Worm (Caenorhabditis elegans) whole organism, L1 larva: ENCODE results near the gene K10D11.3.
A peak's percentile ranks its signal among the peaks of the same experiment; 100 is the strongest.

Experiments
- C04F5.9 ChIP-seq: sonication (generic microtip); optimal IDR thresholded peaks from 2 replicates; lab custom pipeline; 2016; ENCODE audit warnings: missing genetic modification characterization, missing compliant biosample characterization
- C34B4.2 ChIP-seq: sonication (generic microtip); optimal IDR thresholded peaks from 2 replicates; lab custom pipeline; 2017; ENCODE audit warnings: mild to moderate bottlenecking, missing genetic modification characterization, missing compliant biosample characterization
- F16B12.6 ChIP-seq: fragments of 150-350 bp; optimal IDR thresholded peaks from 2 replicates; lab custom pipeline; 2014; ENCODE audit warnings: missing biosample characterization, missing genetic modification characterization
- blmp-1 ChIP-seq: fragments of 150-350 bp; optimal IDR thresholded peaks from 2 replicates; lab custom pipeline; 2014; ENCODE audit warnings: missing biosample characterization, missing genetic modification characterization
- ceh-8 ChIP-seq: fragments of 200-800 bp; sonication (Bioruptor generic); optimal IDR thresholded peaks from 2 replicates; lab custom pipeline; 2018; ENCODE audit warnings: mild to moderate bottlenecking, missing genetic modification characterization, moderate library complexity, missing compliant biosample characterization
- ceh-82 ChIP-seq, 3 experiments: fragments of 150-350 bp in 1 of 3; sonication (generic microtip) in 2 of 3; optimal IDR thresholded peaks; 2 replicates each; lab custom pipeline; 2014 to 2017; ENCODE audit warnings: missing biosample characterization in 3 of 3, missing genetic modification characterization in 3 of 3
- ceh-88 ChIP-seq: fragments of 200-800 bp; sonication (Bioruptor generic); IDR thresholded peaks from 2 replicates; pipeline ENCODE4 v1.3.6; 2022; ENCODE audit warnings: missing genetic modification characterization, missing compliant biosample characterization
- dpl-1 ChIP-seq, 3 experiments: fragments of 150-350 bp in 2 of 3; sonication (generic microtip) in 1 of 3; optimal IDR thresholded peaks; 2 replicates each; lab custom pipeline; 2014 to 2017; ENCODE audit warnings: missing biosample characterization in 3 of 3, missing genetic modification characterization in 3 of 3, missing genetic modification reagents in 3 of 3
- dsc-1 ChIP-seq: sonication (generic microtip); optimal IDR thresholded peaks from 2 replicates; lab custom pipeline; 2016; ENCODE audit warnings: mild to moderate bottlenecking, missing genetic modification characterization, missing compliant biosample characterization
- efl-1 ChIP-seq, 4 experiments: fragments of 150-350 bp; optimal IDR thresholded peaks in 3 of 4; peaks in 1 of 4; 1 replicate in 1 of 4; 2 replicates in 3 of 4; lab custom pipeline; 2014; ENCODE audit warnings: missing biosample characterization in 2 of 4, missing genetic modification characterization in 2 of 4, missing genetic modification reagents in 2 of 4
- egl-27 ChIP-seq, 2 experiments: fragments of 150-350 bp in 1 of 2; sonication (generic microtip); optimal IDR thresholded peaks; 3 replicates each; lab custom pipeline; 2017 to 2018; ENCODE audit warnings: missing biosample characterization in 2 of 2, missing genetic modification characterization in 2 of 2, missing genetic modification reagents in 2 of 2
- elt-2 ChIP-seq: sonication (generic microtip); optimal IDR thresholded peaks from 2 replicates; lab custom pipeline; 2016; ENCODE audit warnings: missing genetic modification characterization, mild to moderate bottlenecking, inconsistent platforms, missing compliant biosample characterization, missing genetic modification reagents
- elt-3 ChIP-seq, 6 experiments: fragments of 150-350 bp in 1 of 6; sonication (generic microtip); optimal IDR thresholded peaks; 2 replicates each; lab custom pipeline; 2017 to 2018; ENCODE audit warnings: missing biosample characterization in 6 of 6, missing genetic modification characterization in 6 of 6, inconsistent platforms in 1 of 6
- ets-5 ChIP-seq: fragments of 200-800 bp; sonication (Bioruptor generic); IDR thresholded peaks from 2 replicates; pipeline ENCODE4 v1.3.6; 2022; ENCODE audit warnings: missing genetic modification characterization, missing compliant biosample characterization
- fkh-8 ChIP-seq: sonication (generic microtip); optimal IDR thresholded peaks from 2 replicates; lab custom pipeline; 2016; ENCODE audit warnings: mild to moderate bottlenecking, missing genetic modification characterization, missing compliant biosample characterization
- irx-1 ChIP-seq: sonication (generic microtip); optimal IDR thresholded peaks from 2 replicates; lab custom pipeline; 2016; ENCODE audit warnings: missing genetic modification characterization, missing compliant biosample characterization
- isw-1 ChIP-seq: fragments of 200-800 bp; sonication (Bioruptor generic); IDR thresholded peaks from 2 replicates; pipeline ENCODE4 v1.3.6; 2022; ENCODE audit warnings: missing genetic modification characterization, missing compliant biosample characterization
- jun-1 ChIP-seq: fragments of 150-350 bp; optimal IDR thresholded peaks from 2 replicates; lab custom pipeline; 2014; ENCODE audit warnings: missing biosample characterization, missing genetic modification reagents, missing genetic modification characterization
- lin-13 ChIP-seq: fragments of 150-350 bp; optimal IDR thresholded peaks from 2 replicates; lab custom pipeline; 2014; ENCODE audit warnings: missing biosample characterization, missing genetic modification reagents, missing genetic modification characterization
- lin-15B ChIP-seq: fragments of 150-350 bp; sonication (generic microtip); optimal IDR thresholded peaks from 3 replicates; lab custom pipeline; 2014; ENCODE audit warnings: missing biosample characterization, missing genetic modification characterization
- lin-35 ChIP-seq, 2 experiments: fragments of 150-350 bp; optimal IDR thresholded peaks; 2 replicates each; lab custom pipeline; 2014; ENCODE audit warnings: missing biosample characterization in 2 of 2, missing genetic modification characterization in 2 of 2, missing genetic modification reagents in 2 of 2
- lir-3 ChIP-seq: sonication (generic microtip); optimal IDR thresholded peaks from 2 replicates; lab custom pipeline; 2016; ENCODE audit warnings: mild to moderate bottlenecking, missing genetic modification characterization, moderate library complexity, missing compliant biosample characterization; ENCODE audit not compliant: poor library complexity
- lsy-2 ChIP-seq, 2 experiments: fragments of 150-350 bp; optimal IDR thresholded peaks; 2 replicates each; lab custom pipeline; 2014; ENCODE audit warnings: missing biosample characterization in 2 of 2, missing genetic modification characterization in 2 of 2
- mdl-1 ChIP-seq, 2 experiments: fragments of 150-350 bp; optimal IDR thresholded peaks; 2 replicates each; lab custom pipeline; 2014 to 2017; ENCODE audit warnings: missing biosample characterization in 2 of 2, missing genetic modification characterization in 2 of 2, inconsistent platforms in 1 of 2
- mef-2 ChIP-seq: fragments of 150-350 bp; optimal IDR thresholded peaks from 2 replicates; lab custom pipeline; 2014; ENCODE audit warnings: missing biosample characterization, missing genetic modification characterization
- nhr-12 ChIP-seq: sonication (generic microtip); optimal IDR thresholded peaks from 2 replicates; lab custom pipeline; 2017; ENCODE audit warnings: missing biosample characterization, missing genetic modification characterization
- nhr-19 ChIP-seq: fragments of 200-800 bp; sonication (Bioruptor generic); conservative IDR thresholded peaks from 2 replicates; pipeline ENCODE4 v1.3.6; 2022; ENCODE audit warnings: missing genetic modification characterization, missing compliant biosample characterization
- nhr-47 ChIP-seq: sonication (generic microtip); optimal IDR thresholded peaks from 2 replicates; lab custom pipeline; 2016; ENCODE audit warnings: mild to moderate bottlenecking, missing genetic modification characterization, moderate library complexity, missing compliant biosample characterization
- nhr-76 ChIP-seq: sonication (generic microtip); optimal IDR thresholded peaks from 2 replicates; lab custom pipeline; 2017; ENCODE audit warnings: missing biosample characterization, missing genetic modification characterization
- nhr-84 ChIP-seq: sonication (generic microtip); optimal IDR thresholded peaks from 2 replicates; lab custom pipeline; 2017; ENCODE audit warnings: missing biosample characterization, missing genetic modification characterization
- nhr-90 ChIP-seq: sonication (generic microtip); optimal IDR thresholded peaks from 2 replicates; lab custom pipeline; 2016; ENCODE audit warnings: mild to moderate bottlenecking, missing genetic modification characterization, missing compliant biosample characterization; ENCODE audit not compliant: poor library complexity
- pqm-1 ChIP-seq: sonication (generic microtip); optimal IDR thresholded peaks from 3 replicates; lab custom pipeline; 2017; ENCODE audit warnings: missing biosample characterization, missing genetic modification characterization
- rnt-1 ChIP-seq: sonication (generic microtip); optimal IDR thresholded peaks from 2 replicates; lab custom pipeline; 2016; ENCODE audit warnings: mild to moderate bottlenecking, missing genetic modification characterization, moderate library complexity, missing compliant biosample characterization
- snu-23 ChIP-seq: sonication (generic microtip); optimal IDR thresholded peaks from 2 replicates; lab custom pipeline; 2016; ENCODE audit warnings: missing genetic modification characterization, missing compliant biosample characterization
- sox-4 ChIP-seq: sonication (generic microtip); optimal IDR thresholded peaks from 2 replicates; lab custom pipeline; 2016; ENCODE audit warnings: missing genetic modification characterization, missing compliant biosample characterization
- sptf-1 ChIP-seq: fragments of 150-350 bp; optimal IDR thresholded peaks from 2 replicates; lab custom pipeline; 2014; ENCODE audit warnings: missing biosample characterization, missing genetic modification characterization
- swsn-7 ChIP-seq: sonication (generic microtip); optimal IDR thresholded peaks from 2 replicates; lab custom pipeline; 2016; ENCODE audit warnings: missing genetic modification characterization, missing compliant biosample characterization
- tbx-2 ChIP-seq: sonication (generic microtip); optimal IDR thresholded peaks from 2 replicates; lab custom pipeline; 2016; ENCODE audit warnings: missing genetic modification characterization, missing compliant biosample characterization
- tlp-1 ChIP-seq: fragments of 150-350 bp; optimal IDR thresholded peaks from 2 replicates; lab custom pipeline; 2014; ENCODE audit warnings: missing biosample characterization, missing genetic modification characterization
- unc-130 ChIP-seq: fragments of 150-350 bp; optimal IDR thresholded peaks from 2 replicates; lab custom pipeline; 2017; ENCODE audit warnings: missing biosample characterization, missing genetic modification characterization, inconsistent platforms
- unc-30 ChIP-seq: sonication (generic microtip); optimal IDR thresholded peaks from 2 replicates; lab custom pipeline; 2017; ENCODE audit warnings: missing biosample characterization, missing genetic modification characterization
- unc-86 ChIP-seq: sonication (generic microtip); optimal IDR thresholded peaks from 2 replicates; lab custom pipeline; 2016; ENCODE audit warnings: missing genetic modification characterization, missing compliant biosample characterization
- zag-1 ChIP-seq: fragments of 150-350 bp; optimal IDR thresholded peaks from 2 replicates; lab custom pipeline; 2014; ENCODE audit warnings: missing biosample characterization, missing genetic modification characterization

Gene K10D11.3

ce11 chrIV:13029674-13030466 is 43.9 kb upstream of the K10D11.3 start (continued):
- no peak for TF ChIP-seq mdl-1 (tag; optimal IDR thresholded peaks at IDR 0.05; lab: Kevin White, UChicago)
- peak in 1 of 3 experiments; percentile 42 for TF ChIP-seq ceh-82 (tag; optimal IDR thresholded peaks at IDR 0.05; lab: Kevin White, UChicago)
- no peak for TF ChIP-seq unc-86 (tag; lab: Kevin White, UChicago)
- peak; percentile 21 for TF ChIP-seq rnt-1
- TF ChIP-seq C34B4.2 (tag; lab: Kevin White, UChicago), result no peak
- TF ChIP-seq swsn-7 (tag; lab: Kevin White, UChicago), result peak; percentile 22
- TF ChIP-seq lin-15B (tag; lab: Kevin White, UChicago), result no peak
- peak; percentile 8 for TF ChIP-seq dsc-1 (tag; lab: Kevin White, UChicago)
- peak in 1 of 6 experiments; percentile 11 for TF ChIP-seq elt-3 (tag; optimal IDR thresholded peaks at IDR 0.05; lab: Kevin White, UChicago)
- no peak; the same call in 1 of the 2 replicates for TF ChIP-seq nhr-19 (GFP tag; lab: Robert Waterston, UW)
- peak; percentile 17 to 19 for TF ChIP-seq lin-35 (GFP tag; optimal IDR thresholded peaks at IDR 0.05; lab: Kevin White, UChicago)
- no peak for TF ChIP-seq unc-130 (tag; lab: Kevin White, UChicago)
- peak; percentile 21 for TF ChIP-seq snu-23 (GFP tag; lab: Kevin White, UChicago)
- TF ChIP-seq nhr-90, result no peak
- TF ChIP-seq lsy-2 (tag; optimal IDR thresholded peaks at IDR 0.05; lab: Kevin White, UChicago), result peak in 1 of 2 experiments; percentile 11
- TF ChIP-seq nhr-12 (tag; lab: Kevin White, UChicago), result no peak
- TF ChIP-seq lin-13 (GFP tag; lab: Kevin White, UChicago), result no peak
- TF ChIP-seq dpl-1 (GFP tag; optimal IDR thresholded peaks at IDR 0.05; lab: Kevin White, UChicago), result no peak

- TF ChIP-seq ets-5 (no peak), ceh-8 (GFP tag; lab: Kevin White, UChicago) (no peak), lin-15B (tag; lab: Kevin White, UChicago) (no peak), ceh-82 (tag; optimal IDR thresholded peaks at IDR 0.05; lab: Kevin White, UChicago) (no peak), fkh-8 (tag; lab: Kevin White, UChicago) (no peak), lir-3 (no peak), ceh-88 (GFP tag; lab: Robert Waterston, UW) (no peak), nhr-76 (tag; lab: Kevin White, UChicago) (no peak), dpl-1 (GFP tag; optimal IDR thresholded peaks at IDR 0.05; lab: Kevin White, UChicago) (peak in 2 of 3 experiments; percentile 2 to 36), F16B12.6 (tag; lab: Kevin White, UChicago) (peak; percentile 47), efl-1 (optimal IDR thresholded peaks at IDR 0.05; lab: Kevin White, UChicago) (peak; percentile 29 to 44), efl-1 (GFP tag; optimal IDR thresholded peaks at IDR 0.05 in 1 of 2; lab: Kevin White, UChicago) (peak; percentile 68 to 95), irx-1 (tag; lab: Kevin White, UChicago) (no peak), nhr-84 (tag; lab: Kevin White, UChicago) (no peak), mdl-1 (tag; optimal IDR thresholded peaks at IDR 0.05; lab: Kevin White, UChicago) (no peak), C04F5.9 (tag; lab: Kevin White, UChicago) (no peak), isw-1 (GFP tag; lab: Robert Waterston, UW) (no peak), lin-13 (GFP tag; lab: Kevin White, UChicago) (no peak), blmp-1 (tag; lab: Kevin White, UChicago) (peak; percentile 16), nhr-47 (no peak), sptf-1 (tag; lab: Kevin White, UChicago) (no peak), elt-2 (tag; lab: Kevin White, UChicago) (peak; percentile 3), pqm-1 (tag; lab: Kevin White, UChicago) (no peak), tlp-1 (tag; lab: Kevin White, UChicago) (no peak), zag-1 (tag; lab: Kevin White, UChicago) (no peak), sox-4 (tag; lab: Kevin White, UChicago) (no peak), tbx-2 (tag; lab: Kevin White, UChicago) (no peak), jun-1 (tag; lab: Kevin White, UChicago) (no peak), nhr-90 (no peak), unc-30 (tag; lab: Kevin White, UChicago) (no peak), mef-2 (tag; lab: Kevin White, UChicago) (no peak), egl-27 (tag; optimal IDR thresholded peaks at IDR 0.05; lab: Kevin White, UChicago) (no peak)
Measured at ce11 chrIV:13028746-13029673, 43.1 kb upstream of the K10D11.3 start.
